Fruit fly (Drosophila melanogaster) whole organism, embryonic: ENCODE results near the gene CG15914.

Source experiments
- BEAF-32 ChIP-seq: fragments of 200-800 bp; sonication (Bioruptor generic); optimal IDR thresholded peaks from 3 replicates; lab custom pipeline; 2017; ENCODE audit warnings: missing biosample characterization, missing genetic modification characterization, mild to moderate bottlenecking, moderate library complexity, missing genetic modification reagents
- CG10366 ChIP-seq: fragments of 200-800 bp; sonication (Bioruptor generic); IDR thresholded peaks from 2 replicates; pipeline ENCODE4 v1.3.6; 2022; ENCODE audit warnings: missing biosample characterization, missing genetic modification characterization
- CG13624 ChIP-seq: fragments of 200-800 bp; sonication (Bioruptor generic); optimal IDR thresholded peaks from 2 replicates; lab custom pipeline; 2016; ENCODE audit warnings: missing biosample characterization, missing genetic modification characterization
- CG13775 ChIP-seq: fragments of 200-800 bp; sonication (Bioruptor generic); optimal IDR thresholded peaks from 3 replicates; lab custom pipeline; 2017; ENCODE audit warnings: missing biosample characterization, mild to moderate bottlenecking, missing genetic modification characterization
- CG14441 ChIP-seq: fragments of 200-800 bp; sonication (Bioruptor generic); IDR thresholded peaks from 2 replicates; pipeline ENCODE4 v1.3.6; 2022; ENCODE audit warnings: missing biosample characterization, missing genetic modification characterization
- CG15514 ChIP-seq: fragments of 200-800 bp; sonication (Bioruptor generic); optimal IDR thresholded peaks from 3 replicates; lab custom pipeline; 2017; ENCODE audit warnings: missing biosample characterization, missing genetic modification characterization, mild to moderate bottlenecking, moderate library complexity, missing genetic modification reagents
- CG1792 ChIP-seq: fragments of 200-800 bp; sonication (Bioruptor generic); optimal IDR thresholded peaks from 2 replicates; lab custom pipeline; 2016; ENCODE audit warnings: missing biosample characterization, missing genetic modification characterization
- CG18262 ChIP-seq: fragments of 200-800 bp; optimal IDR thresholded peaks from 3 replicates; lab custom pipeline; 2019; ENCODE audit warnings: missing biosample characterization, mild to moderate bottlenecking, missing genetic modification characterization, moderate library complexity
- CG30020 ChIP-seq: fragments of 200-800 bp; optimal IDR thresholded peaks from 2 replicates; lab custom pipeline; 2019; ENCODE audit warnings: missing biosample characterization, mild to moderate bottlenecking, missing genetic modification characterization, moderate library complexity
- CG31388 ChIP-seq: fragments of 200-800 bp; sonication (Bioruptor generic); optimal IDR thresholded peaks from 2 replicates; lab custom pipeline; 2016; ENCODE audit warnings: missing biosample characterization, missing genetic modification characterization
- CG3163 ChIP-seq: fragments of 200-800 bp; sonication (Bioruptor generic); optimal IDR thresholded peaks from 3 replicates; lab custom pipeline; 2016; ENCODE audit warnings: missing biosample characterization, missing genetic modification characterization
- CG33557 ChIP-seq: fragments of 200-800 bp; sonication (Bioruptor generic); optimal IDR thresholded peaks from 2 replicates; lab custom pipeline; 2019; ENCODE audit warnings: missing biosample characterization, mild to moderate bottlenecking, missing genetic modification characterization, moderate library complexity
- CG5245 ChIP-seq: fragments of 200-800 bp; sonication (Bioruptor generic); optimal IDR thresholded peaks from 3 replicates; lab custom pipeline; 2016; ENCODE audit warnings: missing biosample characterization, missing genetic modification characterization
- CG6272 ChIP-seq: fragments of 200-800 bp; sonication (Bioruptor generic); IDR thresholded peaks from 2 replicates; pipeline ENCODE4 v1.3.6; 2022; ENCODE audit warnings: missing biosample characterization, missing genetic modification characterization
- CG6813 ChIP-seq: fragments of 200-800 bp; sonication (Bioruptor generic); optimal IDR thresholded peaks from 2 replicates; lab custom pipeline; 2017; ENCODE audit warnings: missing biosample characterization, missing genetic modification characterization, mild to moderate bottlenecking, moderate library complexity, missing genetic modification reagents
- CG8290 ChIP-seq, 3 experiments: fragments of 200-800 bp; sonication (Bioruptor generic); optimal IDR thresholded peaks; 2 replicates each; lab custom pipeline; 2016 to 2019; ENCODE audit warnings: missing biosample characterization in 3 of 3, missing genetic modification characterization in 3 of 3, mild to moderate bottlenecking in 2 of 3, moderate library complexity in 1 of 3
- CG9932 ChIP-seq: fragments of 200-800 bp; sonication (Bioruptor generic); IDR thresholded peaks from 2 replicates; pipeline ENCODE4 v1.3.6; 2022; ENCODE audit warnings: missing biosample characterization, missing genetic modification characterization
- Camta ChIP-seq: fragments of 200-800 bp; sonication (Bioruptor generic); optimal IDR thresholded peaks from 2 replicates; lab custom pipeline; 2016; ENCODE audit warnings: missing biosample characterization, missing genetic modification characterization
- Deaf1 ChIP-seq: fragments of 200-800 bp; optimal IDR thresholded peaks from 3 replicates; lab custom pipeline; 2019; ENCODE audit warnings: missing biosample characterization, mild to moderate bottlenecking, missing genetic modification characterization, moderate library complexity
- Dll ChIP-seq: fragments of 200-800 bp; sonication (Bioruptor generic); IDR thresholded peaks from 4 replicates; pipeline ENCODE4 v1.3.6; 2022; ENCODE audit warnings: missing biosample characterization, missing genetic modification characterization; ENCODE audit not compliant: partially characterized antibody
- E2f1 ChIP-seq: fragments of 200-800 bp; sonication (Bioruptor generic); IDR thresholded peaks from 2 replicates; pipeline ENCODE4 v1.3.6; 2022; ENCODE audit warnings: missing biosample characterization, missing genetic modification characterization
- E2f2 ChIP-seq: fragments of 200-800 bp; sonication (Bioruptor generic); IDR thresholded peaks from 2 replicates; pipeline ENCODE4 v1.3.6; 2022; ENCODE audit warnings: missing biosample characterization, missing genetic modification characterization
- Ets97D ChIP-seq: fragments of 200-800 bp; sonication (Bioruptor generic); optimal IDR thresholded peaks from 3 replicates; lab custom pipeline; 2016; ENCODE audit warnings: missing biosample characterization, missing genetic modification characterization
- HLH4C ChIP-seq: fragments of 200-800 bp; sonication (Bioruptor generic); IDR thresholded peaks from 3 replicates; pipeline ENCODE4 v1.3.6; 2022; ENCODE audit warnings: missing biosample characterization, missing genetic modification characterization; ENCODE audit not compliant: partially characterized antibody
- Optix ChIP-seq: fragments of 200-800 bp; sonication (Bioruptor generic); IDR thresholded peaks from 3 replicates; pipeline ENCODE4 v1.3.6; 2022; ENCODE audit warnings: missing biosample characterization, missing genetic modification characterization
- Sox102F ChIP-seq: fragments of 200-800 bp; sonication (Bioruptor generic); optimal IDR thresholded peaks from 2 replicates; lab custom pipeline; 2018; ENCODE audit warnings: missing biosample characterization, mild to moderate bottlenecking, missing genetic modification characterization, moderate library complexity
- Xrp1 ChIP-seq: fragments of 200-800 bp; sonication (Bioruptor generic); IDR thresholded peaks from 2 replicates; pipeline ENCODE4 v1.3.6; 2022; ENCODE audit warnings: missing biosample characterization, missing genetic modification characterization
- amos ChIP-seq: fragments of 200-800 bp; sonication (Bioruptor generic); IDR thresholded peaks from 2 replicates; pipeline ENCODE4 v1.3.6; 2022; ENCODE audit warnings: missing biosample characterization, missing genetic modification characterization; ENCODE audit not compliant: partially characterized antibody
- cas ChIP-seq: fragments of 200-800 bp; sonication (Bioruptor generic); IDR thresholded peaks from 2 replicates; pipeline ENCODE4 v1.3.6; 2022; ENCODE audit warnings: missing biosample characterization, missing genetic modification characterization
- disco-r ChIP-seq: fragments of 200-800 bp; sonication (Bioruptor generic); optimal IDR thresholded peaks from 2 replicates; lab custom pipeline; 2016; ENCODE audit warnings: missing biosample characterization, missing genetic modification characterization
- dm ChIP-seq: fragments of 200-800 bp; sonication (Bioruptor generic); optimal IDR thresholded peaks from 3 replicates; lab custom pipeline; 2016; ENCODE audit warnings: missing biosample characterization, missing genetic modification characterization
- dmrt11E ChIP-seq: fragments of 200-800 bp; sonication (Bioruptor generic); optimal IDR thresholded peaks from 3 replicates; lab custom pipeline; 2018; ENCODE audit warnings: missing biosample characterization, mild to moderate bottlenecking, missing genetic modification characterization, moderate library complexity
- gcm ChIP-seq: fragments of 200-800 bp; sonication (Bioruptor generic); optimal IDR thresholded peaks from 2 replicates; lab custom pipeline; 2019; ENCODE audit warnings: missing biosample characterization, mild to moderate bottlenecking, missing genetic modification characterization, moderate library complexity
- grn ChIP-seq: fragments of 200-800 bp; sonication (Bioruptor generic); optimal IDR thresholded peaks from 3 replicates; lab custom pipeline; 2017; ENCODE audit warnings: missing biosample characterization, missing genetic modification characterization
- gt ChIP-seq: fragments of 200-800 bp; sonication (Bioruptor generic); IDR thresholded peaks from 2 replicates; pipeline ENCODE4 v1.3.6; 2022; ENCODE audit warnings: missing biosample characterization, missing genetic modification characterization
- hkb ChIP-seq, 2 experiments: fragments of 200-800 bp in 1 of 2; fragments of >200 bp in 1 of 2; sonication (Bioruptor generic) in 1 of 2; IDR thresholded peaks in 1 of 2; optimal IDR thresholded peaks in 1 of 2; 2 replicates each; pipeline versions ENCODE4 v1.3.6 to Lab custom; 2017 to 2022; ENCODE audit warnings: missing biosample characterization in 1 of 2, missing genetic modification characterization in 1 of 2
- ind ChIP-seq: fragments of 200-800 bp; sonication (Bioruptor generic); optimal IDR thresholded peaks from 3 replicates; lab custom pipeline; 2016; ENCODE audit warnings: missing biosample characterization, missing genetic modification characterization
- knrl ChIP-seq: fragments of 200-800 bp; sonication (Bioruptor generic); IDR thresholded peaks from 3 replicates; pipeline ENCODE4 v1.3.6; 2022; ENCODE audit warnings: missing biosample characterization, missing genetic modification characterization; ENCODE audit not compliant: partially characterized antibody
- maf-S ChIP-seq: fragments of 200-800 bp; sonication (Bioruptor generic); optimal IDR thresholded peaks from 2 replicates; lab custom pipeline; 2016; ENCODE audit warnings: missing biosample characterization, missing genetic modification characterization
- mld ChIP-seq: fragments of 200-800 bp; sonication (Bioruptor generic); IDR thresholded peaks from 3 replicates; pipeline ENCODE4 v1.3.6; 2022; ENCODE audit warnings: missing biosample characterization, missing genetic modification characterization; ENCODE audit not compliant: partially characterized antibody
- nmo ChIP-seq: fragments of 200-800 bp; sonication (Bioruptor generic); optimal IDR thresholded peaks from 2 replicates; lab custom pipeline; 2018; ENCODE audit warnings: missing biosample characterization, mild to moderate bottlenecking, missing genetic modification characterization, moderate library complexity
- salm ChIP-seq: fragments of 200-800 bp; sonication (Bioruptor generic); optimal IDR thresholded peaks from 2 replicates; lab custom pipeline; 2018; ENCODE audit warnings: missing biosample characterization, mild to moderate bottlenecking, missing genetic modification characterization
- sqz ChIP-seq: fragments of 200-800 bp; sonication (Bioruptor generic); optimal IDR thresholded peaks from 3 replicates; lab custom pipeline; 2018; ENCODE audit warnings: missing biosample characterization, mild to moderate bottlenecking, missing genetic modification characterization
- ssp ChIP-seq: fragments of 200-800 bp; sonication (Bioruptor generic); IDR thresholded peaks from 2 replicates; pipeline ENCODE4 v1.3.6; 2022; ENCODE audit warnings: missing biosample characterization, missing genetic modification characterization
- unc-4 ChIP-seq: fragments of 200-800 bp; sonication (Bioruptor generic); IDR thresholded peaks from 2 replicates; pipeline ENCODE4 v1.3.6; 2022; ENCODE audit warnings: missing biosample characterization, missing genetic modification characterization; ENCODE audit not compliant: partially characterized antibody
- vnd ChIP-seq: fragments of 200-800 bp; sonication (Bioruptor generic); IDR thresholded peaks from 3 replicates; pipeline ENCODE4 v1.3.6; 2022; ENCODE audit warnings: missing biosample characterization, missing genetic modification characterization; ENCODE audit not compliant: partially characterized antibody
- zen ChIP-seq: fragments of 200-800 bp; sonication (Bioruptor generic); optimal IDR thresholded peaks from 3 replicates; lab custom pipeline; 2018; ENCODE audit warnings: missing biosample characterization, mild to moderate bottlenecking, missing genetic modification characterization, moderate library complexity

Gene CG15914

DNA sequence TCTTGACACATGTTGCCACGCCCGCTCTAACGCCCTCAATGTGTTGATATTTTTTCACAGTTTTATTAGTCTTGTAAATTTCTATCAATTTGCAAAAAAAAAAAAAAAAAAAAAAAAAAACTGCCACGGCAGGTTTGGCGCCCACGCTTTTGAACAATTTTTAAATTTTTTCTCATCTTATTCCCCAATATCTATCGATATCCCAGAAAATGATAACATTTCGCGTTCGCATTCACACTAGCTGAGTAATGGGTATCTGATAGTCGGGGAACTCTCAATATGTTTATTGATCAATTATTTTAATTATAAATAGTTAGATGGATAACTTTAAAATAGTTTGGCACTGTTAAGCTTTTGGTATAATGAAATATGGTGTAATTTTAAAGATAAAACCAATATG is 11.9 kb upstream of the CG15914 start (continued):
- no peak for TF ChIP-seq Sox102F (GFP tag; lab: Kevin White, UChicago)
- TF ChIP-seq CG31388 (GFP tag; lab: Kevin White, UChicago), result no peak
- peak; percentile 65; the same call in 3 of the 4 replicates for TF ChIP-seq Dll (GFP tag; lab: Robert Waterston, UW)
- TF ChIP-seq E2f2 (GFP tag; lab: Robert Waterston, UW), result peak; percentile 72
- no peak for TF ChIP-seq gt (GFP tag; lab: Robert Waterston, UW)
- TF ChIP-seq HLH4C (GFP tag; lab: Robert Waterston, UW), result peak; percentile 100
- TF ChIP-seq vnd, result peak; percentile 94
- TF ChIP-seq BEAF-32, result peak; percentile 45
- peak; percentile 64; the same call in 2 of the 3 replicates for TF ChIP-seq knrl (GFP tag; lab: Robert Waterston, UW)

- TF ChIP-seq grn (GFP tag; lab: Kevin White, UChicago) (no peak), CG14441 (GFP tag; lab: Robert Waterston, UW) (peak; percentile 71), Xrp1 (peak; percentile 51; the same call in 1 of the 2 replicates), CG13624 (GFP tag; lab: Kevin White, UChicago) (peak; percentile 34), Optix (GFP tag; lab: Robert Waterston, UW) (0 out of 3 replicates have a peak, but pooled peaks have one; percentile 27), unc-4 (GFP tag; lab: Robert Waterston, UW) (peak; percentile 79), CG10366 (GFP tag; lab: Robert Waterston, UW) (0 out of 2 replicates have a peak, but pooled peaks have one; percentile 51), Camta (peak; percentile 85), mld (GFP tag; lab: Robert Waterston, UW) (peak; percentile 55; the same call in 1 of the 3 replicates), dm (GFP tag; lab: Kevin White, UChicago) (peak; percentile 83), cas (GFP tag; lab: Robert Waterston, UW) (0 out of 2 replicates have a peak, but pooled peaks have one; percentile 28), disco-r (GFP tag; lab: Kevin White, UChicago) (no peak), CG13775 (peak; percentile 10), CG6272 (GFP tag; lab: Robert Waterston, UW) (peak; percentile 69), Ets97D (peak; percentile 73), salm (tag; lab: Kevin White, UChicago) (no peak), CG5245 (GFP tag; lab: Kevin White, UChicago) (no peak), BEAF-32 (peak; percentile 93), CG9932 (GFP tag; lab: Robert Waterston, UW) (no peak), sqz (GFP tag; lab: Kevin White, UChicago) (no peak), CG15514 (GFP tag; lab: Kevin White, UChicago) (no peak), CG18262 (tag; lab: Kevin White, UChicago) (peak; percentile 73), amos (peak; percentile 72; the same call in 1 of the 2 replicates), CG6813 (GFP tag; lab: Kevin White, UChicago) (no peak), CG3163 (peak; percentile 40), maf-S (GFP tag; lab: Kevin White, UChicago) (peak; percentile 37), nmo (GFP tag; lab: Kevin White, UChicago) (peak; percentile 92), CG8290 (GFP tag; optimal IDR thresholded peaks at IDR 0.05; lab: Kevin White, UChicago) (peak; percentile 84), CG8290 (tag; optimal IDR thresholded peaks at IDR 0.05; lab: Kevin White, UChicago) (no peak), CG33557 (peak; percentile 30), dmrt11E (tag; lab: Kevin White, UChicago) (peak; percentile 12), ind (GFP tag; lab: Kevin White, UChicago) (peak; percentile 28), ssp (GFP tag; lab: Robert Waterston, UW) (peak; percentile 95), E2f1 (GFP tag; lab: Robert Waterston, UW) (0 out of 2 replicates have a peak, but pooled peaks have one; percentile 51), CG30020 (tag; lab: Kevin White, UChicago) (peak; percentile 96), Deaf1 (tag; lab: Kevin White, UChicago) (no peak), CG1792 (GFP tag; lab: Kevin White, UChicago) (peak; percentile 21), zen (tag; lab: Kevin White, UChicago) (peak; percentile 34), gcm (GFP tag; lab: Kevin White, UChicago) (no peak), hkb (optimal IDR thresholded peaks at IDR 0.05; lab: Kevin White, UChicago) (peak; percentile 48), hkb (GFP tag; IDR thresholded peaks at IDR 0.05; lab: Robert Waterston, UW) (peak; percentile 47; the same call in 1 of the 2 replicates)
These were observed 9.1 kb upstream of the CG15914 start, which contains the start of the genes ArgRS and CG8578 for dm6 chrX:15844139-15844538. Gene ArgRS, minus strand, starts transcription at chrX:15844145. Gene CG8578, plus strand, starts transcription at chrX:15844476.
